Fruit fly (Drosophila melanogaster): ENCODE data around the gene Tl.

dm6 chr3R:26798469-26799178 is at the start of gene Tl:
- no peak for TF ChIP-seq CG8478 (optimal IDR thresholded peaks at IDR 0.05)
- TF ChIP-seq CTCF (optimal IDR thresholded peaks at IDR 0.05): no peak

Data from S2 (cell line).